Fruit fly (Drosophila melanogaster): Measurements from ENCODE around the gene disco-r.
A peak's percentile ranks its signal among the peaks of the same experiment; 100 is the strongest.

disco-r gene

DNA sequence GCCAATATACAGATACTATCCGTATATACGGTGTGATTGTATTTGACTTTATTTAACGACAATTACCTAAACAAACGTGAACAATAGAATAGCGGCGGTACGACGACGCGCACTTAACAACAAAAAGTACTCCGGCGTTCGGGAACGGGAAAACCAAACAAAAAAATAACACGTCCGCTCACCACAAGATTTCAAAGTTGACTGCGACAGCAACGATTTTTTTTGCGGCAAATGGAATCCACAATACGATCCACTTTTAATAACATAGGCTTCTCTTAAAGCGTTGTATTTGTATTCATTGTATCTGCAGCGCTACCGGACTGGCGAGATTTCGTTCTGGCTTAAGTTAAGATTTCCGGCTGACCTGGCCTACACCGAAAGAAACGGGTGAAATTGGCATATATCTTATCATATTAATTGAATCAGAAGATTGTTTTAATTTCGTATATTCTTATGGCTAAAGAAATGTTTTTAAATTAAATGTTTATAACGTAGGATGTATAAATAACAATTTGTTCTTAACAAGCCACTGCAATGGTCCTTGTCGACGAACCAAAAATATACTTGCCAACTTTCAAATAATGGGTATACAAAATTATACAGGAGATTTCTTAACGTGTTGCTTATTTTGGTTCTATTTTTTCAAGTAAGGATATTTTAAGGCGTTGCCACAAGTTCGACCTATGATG is 43.9 kb downstream of the disco-r start, which contains the start of the genes CG42353 and CG42354 (continued):
- TF ChIP-seq CG14667 (GFP tag; IDR thresholded peaks at IDR 0.05) (peak; percentile 92), Lpt (GFP tag; optimal IDR thresholded peaks at IDR 0.05) (no peak), fd64A (GFP tag; optimal IDR thresholded peaks at IDR 0.05) (peak; percentile 90), CG3065 (GFP tag; optimal IDR thresholded peaks at IDR 0.05) (peak; percentile 91), CG30020 (tag; optimal IDR thresholded peaks at IDR 0.05) (peak; percentile 76), HLH4C (GFP tag; IDR thresholded peaks at IDR 0.05; ENCODE audit: partially characterized antibody) (no peak), croc (GFP tag; conservative IDR thresholded peaks at IDR 0.05) (peak; percentile 96), CG10209 (GFP tag; optimal IDR thresholded peaks at IDR 0.05) (peak; percentile 97), CG13123 (GFP tag; optimal IDR thresholded peaks at IDR 0.05) (peak; percentile 84), tgo (GFP tag; IDR thresholded peaks at IDR 0.05) (peak; percentile 94), CG33557 (GFP tag; optimal IDR thresholded peaks at IDR 0.05) (peak; percentile 96), HLH54F (GFP tag; optimal IDR thresholded peaks at IDR 0.05) (peak; percentile 95), ase (GFP tag; IDR thresholded peaks at IDR 0.05) (peak; percentile 88), vfl (GFP tag; optimal IDR thresholded peaks at IDR 0.05) (peak; percentile 90), crol (GFP tag; IDR thresholded peaks at IDR 0.05) (peak; percentile 41; the same call in 1 of the 2 replicates), CG17802 (tag; optimal IDR thresholded peaks at IDR 0.05) (peak; percentile 87), sima (GFP tag; optimal IDR thresholded peaks at IDR 0.05) (peak; percentile 36), Rfx (GFP tag; IDR thresholded peaks at IDR 0.05) (peak; percentile 93), cas (GFP tag; IDR thresholded peaks at IDR 0.05) (peak; percentile 79), Poxn (GFP tag; IDR thresholded peaks at IDR 0.05) (peak; percentile 70), otp (GFP tag; IDR thresholded peaks at IDR 0.05) (peak; percentile 86), wdn (GFP tag; IDR thresholded peaks at IDR 0.05) (peak; percentile 82), sob (GFP tag; IDR thresholded peaks at IDR 0.05) (peak; percentile 93), CG4730 (GFP tag; IDR thresholded peaks at IDR 0.05) (peak; percentile 88), HmgD (GFP tag; optimal IDR thresholded peaks at IDR 0.05) (peak; percentile 44), CG18476 (GFP tag; optimal IDR thresholded peaks at IDR 0.05) (peak; percentile 96), Dll (GFP tag; IDR thresholded peaks at IDR 0.05; ENCODE audit: partially characterized antibody) (no peak), CG13287 (GFP tag; IDR thresholded peaks at IDR 0.05; ENCODE audit: partially characterized antibody) (no peak), ci (GFP tag; IDR thresholded peaks at IDR 0.05) (peak; percentile 93), ERR (GFP tag; optimal IDR thresholded peaks at IDR 0.05) (no peak), her (GFP tag; optimal IDR thresholded peaks at IDR 0.05) (peak; percentile 86), Sin3A (optimal IDR thresholded peaks at IDR 0.05) (no peak), CG12942 (GFP tag; optimal IDR thresholded peaks at IDR 0.05) (peak; percentile 93), Ets97D (GFP tag; optimal IDR thresholded peaks at IDR 0.05) (peak; percentile 86), CG15011 (GFP tag; optimal IDR thresholded peaks at IDR 0.05) (peak; percentile 89), CG7556 (GFP tag; optimal IDR thresholded peaks at IDR 0.05) (peak; percentile 97), CG6791 (GFP tag; IDR thresholded peaks at IDR 0.05; ENCODE audit: partially characterized antibody) (0 out of 3 replicates have a peak, but pooled peaks have one; percentile 40), CG6272 (GFP tag; IDR thresholded peaks at IDR 0.05) (peak; percentile 88), CG14050 (GFP tag; IDR thresholded peaks at IDR 0.05) (peak; percentile 85), E2f1 (GFP tag; IDR thresholded peaks at IDR 0.05) (peak; percentile 94), emc (GFP tag; optimal IDR thresholded peaks at IDR 0.05) (peak; percentile 80), Fer1 (GFP tag; optimal IDR thresholded peaks at IDR 0.05) (peak; percentile 96), Elba2 (GFP tag; optimal IDR thresholded peaks at IDR 0.05) (peak; percentile 63), CG6175 (GFP tag; IDR thresholded peaks at IDR 0.05) (peak; percentile 87), toy (GFP tag; IDR thresholded peaks at IDR 0.05) (peak; percentile 85), hbn (GFP tag; IDR thresholded peaks at IDR 0.05; ENCODE audit: partially characterized antibody) (no peak), CG6254 (GFP tag; optimal IDR thresholded peaks at IDR 0.05) (peak; percentile 93), jumu (GFP tag; optimal IDR thresholded peaks at IDR 0.05) (peak; percentile 45), slbo (GFP tag; IDR thresholded peaks at IDR 0.05) (peak; percentile 93), Dad (GFP tag; optimal IDR thresholded peaks at IDR 0.05) (peak; percentile 67), sqz (GFP tag; optimal IDR thresholded peaks at IDR 0.05) (peak; percentile 96)

Data from whole organism, embryonic.